Worm (Caenorhabditis elegans) whole organism, L4/young adult: ENCODE measurements around the gene lst-6.

Source experiments
- W03F9.2 ChIP-seq: fragments of 150-350 bp; optimal IDR thresholded peaks from 2 replicates; lab custom pipeline; 2014; ENCODE audit warnings: missing biosample characterization, missing genetic modification characterization
- dao-5 ChIP-seq: sonication (generic microtip); optimal IDR thresholded peaks from 2 replicates; lab custom pipeline; 2016; ENCODE audit warnings: missing genotype, missing genetic modification characterization, moderate library complexity, missing compliant biosample characterization
- him-1 ChIP-seq: sonication (generic microtip); optimal IDR thresholded peaks from 2 replicates; lab custom pipeline; 2016; ENCODE audit warnings: missing genotype, missing genetic modification reagents, missing genetic modification characterization, missing compliant biosample characterization

The lst-6 gene

DNA sequence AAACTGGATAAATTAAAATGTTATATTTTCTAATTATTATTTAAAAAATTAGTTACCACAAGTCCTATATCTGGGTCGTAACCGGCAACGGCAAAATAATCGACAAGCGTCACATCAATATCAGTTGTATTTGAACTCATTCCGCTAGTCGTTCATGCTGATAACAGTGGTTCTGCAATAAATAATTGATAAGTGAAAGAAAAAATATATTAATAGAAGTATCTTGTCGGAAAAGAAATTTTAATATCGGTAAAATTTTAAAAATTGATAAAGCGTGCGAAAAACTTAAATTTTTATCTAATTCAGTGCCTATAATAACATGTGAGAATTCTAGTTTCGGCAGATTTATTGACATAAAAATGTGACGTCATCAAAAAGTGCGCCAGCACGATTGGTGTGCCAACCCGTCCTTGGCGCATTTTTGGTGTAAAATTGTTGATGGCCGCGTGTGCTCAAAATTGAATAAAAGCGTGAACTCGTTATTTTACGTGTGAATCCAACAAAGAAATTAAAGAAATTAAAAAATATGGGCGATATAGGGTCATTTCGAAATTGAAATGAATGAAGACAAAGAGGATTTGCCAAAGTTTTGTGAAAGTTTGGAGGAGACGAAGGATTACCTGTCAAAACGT is at the start of gene lst-6, which contains the start of gene lst-5:
Gene lst-6 (minus strand): TSS at position 140 of the 632 bp plus-strand sequence.
Gene lst-5 (plus strand): TSS at position 544 of the 632 bp plus-strand sequence.
- TF ChIP-seq him-1 (tag; lab: Kevin White, UChicago) (no peak), dao-5 (tag; lab: Kevin White, UChicago) (no peak), W03F9.2 (tag; lab: Kevin White, UChicago) (no peak)

- TF ChIP-seq dao-5 (tag; lab: Kevin White, UChicago) = no peak
- no peak for TF ChIP-seq W03F9.2 (tag; lab: Kevin White, UChicago)
These were observed 48.1 kb upstream of the lst-6 start for ce11 chrII:7070434-7070833.

ce11 chrII:7069866-7070265 is 47.6 kb upstream of the lst-6 start, which contains the start of gene him-14:
TSS of gene him-14 (minus strand) at chrII:7069966.
- TF ChIP-seq W03F9.2 (tag; lab: Kevin White, UChicago) = no peak
- TF ChIP-seq him-1 (tag; lab: Kevin White, UChicago) = no peak
- TF ChIP-seq dao-5 (tag; lab: Kevin White, UChicago) = no peak

DNA sequence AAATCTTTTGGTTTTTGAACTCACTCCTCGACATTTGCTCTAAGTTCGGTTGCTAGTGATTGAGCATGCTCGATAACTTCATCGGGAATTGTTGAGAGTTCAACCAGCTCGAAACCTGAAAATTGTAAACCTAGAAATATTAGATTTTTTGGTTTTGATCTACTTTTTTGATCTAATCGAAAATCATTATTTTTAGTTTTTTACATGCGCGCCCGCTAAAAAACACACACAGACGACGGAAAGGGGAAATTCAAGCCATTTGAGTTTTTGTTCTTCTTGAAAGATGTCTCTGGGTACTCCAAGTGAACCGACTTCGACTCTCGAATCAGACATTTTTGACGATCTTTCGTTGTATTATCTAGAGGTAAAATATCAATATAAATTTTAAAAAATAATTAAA is 43.1 kb upstream of the lst-6 start, which contains the start of gene nos-2:
Gene nos-2 (plus strand): TSS at position 228 of the 400 bp plus-strand sequence.
- TF ChIP-seq W03F9.2 (tag; lab: Kevin White, UChicago) = no peak
- TF ChIP-seq him-1 (tag; lab: Kevin White, UChicago) = no peak
- TF ChIP-seq dao-5 (tag; lab: Kevin White, UChicago) = no peak

DNA sequence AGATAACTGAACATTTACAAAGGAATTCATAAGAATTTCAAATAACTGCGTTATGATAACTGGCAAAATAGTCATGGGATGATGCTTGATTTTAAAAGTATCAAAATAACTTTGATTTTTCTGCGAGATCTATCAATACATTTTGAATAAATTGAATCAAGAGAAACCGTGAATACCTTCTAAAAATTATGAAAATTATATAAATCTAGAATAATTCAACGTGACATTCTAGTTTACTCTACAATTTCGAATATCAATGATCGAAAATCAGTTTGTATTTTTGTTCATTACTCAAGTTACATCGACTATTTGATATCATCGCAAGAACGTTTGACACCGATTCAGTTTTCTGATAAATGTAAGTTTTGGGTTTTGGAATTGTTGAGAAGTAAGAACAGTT is 39.4 kb upstream of the lst-6 start, which contains the start of gene acs-6:
Gene acs-6 (plus strand): TSS at position 301 of the 400 bp plus-strand sequence.
- TF ChIP-seq dao-5 (tag; lab: Kevin White, UChicago) (no peak), W03F9.2 (tag; lab: Kevin White, UChicago) (no peak), him-1 (tag; lab: Kevin White, UChicago) (no peak)

DNA sequence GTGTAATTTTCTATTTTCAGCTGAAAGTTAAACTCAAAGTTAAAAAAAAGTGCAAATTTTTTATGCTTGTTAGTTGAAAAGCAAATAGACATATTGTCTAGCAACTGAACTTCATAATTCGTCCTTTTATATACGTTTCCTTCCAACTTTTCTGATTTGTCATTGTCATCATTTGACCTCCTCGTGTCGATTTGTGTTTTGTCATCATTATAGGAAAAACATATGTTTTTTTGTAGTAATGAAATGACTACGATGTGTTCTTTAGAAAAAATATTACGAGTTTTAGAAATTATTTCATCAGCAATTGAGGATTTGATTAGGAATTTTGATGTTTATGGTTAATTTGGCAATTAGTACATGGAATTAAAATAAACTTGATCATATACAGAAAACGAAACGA is 38.5 kb upstream of the lst-6 start:
- no peak for TF ChIP-seq him-1 (tag; lab: Kevin White, UChicago)

- TF ChIP-seq him-1 (tag; lab: Kevin White, UChicago) = no peak
- TF ChIP-seq dao-5 (tag; lab: Kevin White, UChicago) = no peak
- TF ChIP-seq W03F9.2 (tag; lab: Kevin White, UChicago) = no peak
These were observed 37.9 kb upstream of the lst-6 start for ce11 chrII:7060202-7060601.

DNA sequence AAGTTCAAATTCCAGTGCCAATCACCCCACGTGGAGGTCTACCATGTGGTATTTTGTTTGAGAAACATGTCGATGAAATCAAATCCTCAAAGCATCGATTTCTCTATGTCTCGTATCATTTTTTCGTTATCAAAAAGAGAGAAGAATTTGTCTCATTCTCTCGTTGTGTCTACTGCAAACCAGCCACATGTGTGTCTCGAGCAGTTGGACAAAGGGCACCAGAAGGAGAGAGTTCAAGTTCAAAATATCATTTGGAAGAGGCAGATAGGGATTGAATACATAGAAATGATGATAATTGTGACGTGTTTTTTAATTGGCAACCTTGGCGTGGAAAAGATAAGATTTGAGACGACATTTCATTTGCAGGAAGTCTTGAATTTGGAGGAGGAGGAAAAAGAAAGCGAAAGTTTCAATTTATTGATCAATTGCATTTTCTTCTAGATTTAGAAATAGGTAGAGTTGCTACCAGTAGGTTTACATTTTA is 37.0 kb upstream of the lst-6 start:
- TF ChIP-seq him-1 (tag; lab: Kevin White, UChicago) = no peak
- no peak for TF ChIP-seq dao-5 (tag; lab: Kevin White, UChicago)
- peak; percentile 21 for TF ChIP-seq W03F9.2 (tag; lab: Kevin White, UChicago)

ce11 chrII:7057860-7058259 is 35.6 kb upstream of the lst-6 start, which contains the start of gene cth-2:
TSS of gene cth-2 (minus strand) at chrII:7057960.
- TF ChIP-seq dao-5 (tag; lab: Kevin White, UChicago) = no peak
- TF ChIP-seq W03F9.2 (tag; lab: Kevin White, UChicago) = no peak
- no peak for TF ChIP-seq him-1 (tag; lab: Kevin White, UChicago)

ce11 chrII:7056328-7056727 is 34.0 kb upstream of the lst-6 start:
- TF ChIP-seq dao-5 (tag; lab: Kevin White, UChicago) (no peak), him-1 (tag; lab: Kevin White, UChicago) (no peak), W03F9.2 (tag; lab: Kevin White, UChicago) (no peak)

ce11 chrII:7054987-7055386 is 32.7 kb upstream of the lst-6 start, which contains the start of gene ZK1127.3:
TSS of gene ZK1127.3 (plus strand) at chrII:7055287.
- TF ChIP-seq dao-5 (tag; lab: Kevin White, UChicago) (no peak), him-1 (tag; lab: Kevin White, UChicago) (no peak), W03F9.2 (tag; lab: Kevin White, UChicago) (no peak)

ce11 chrII:7053649-7054048 is 31.3 kb upstream of the lst-6 start, which contains the start of gene ZK1127.4:
TSS of gene ZK1127.4 (plus strand) at chrII:7053949.
- TF ChIP-seq him-1 (tag; lab: Kevin White, UChicago) (no peak), dao-5 (tag; lab: Kevin White, UChicago) (no peak), W03F9.2 (tag; lab: Kevin White, UChicago) (no peak)

DNA sequence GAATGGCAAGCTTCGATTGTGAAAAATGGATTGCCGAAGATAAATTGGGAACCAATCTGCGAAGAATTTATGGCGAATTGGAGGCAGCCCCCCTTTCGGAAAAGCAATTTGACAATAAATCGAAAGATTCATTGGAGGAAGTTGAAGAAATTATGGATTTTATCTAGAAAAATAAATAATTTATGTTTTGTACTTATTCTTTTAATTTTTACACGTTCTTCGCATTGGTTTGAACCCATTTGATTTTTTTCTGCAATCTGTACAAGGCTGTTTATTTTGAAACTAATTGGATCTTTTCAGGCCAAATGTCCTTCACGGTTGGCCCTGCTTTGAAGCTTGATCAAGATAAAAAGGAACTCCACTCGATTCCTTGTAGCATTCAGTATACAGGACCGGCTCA is 30.7 kb upstream of the lst-6 start, which contains the start of gene ZK1127.13:
Gene ZK1127.13 (plus strand): TSS at position 301 of the 400 bp plus-strand sequence.
- no peak for TF ChIP-seq him-1 (tag; lab: Kevin White, UChicago)
- no peak for TF ChIP-seq dao-5 (tag; lab: Kevin White, UChicago)
- no peak for TF ChIP-seq W03F9.2 (tag; lab: Kevin White, UChicago)

DNA sequence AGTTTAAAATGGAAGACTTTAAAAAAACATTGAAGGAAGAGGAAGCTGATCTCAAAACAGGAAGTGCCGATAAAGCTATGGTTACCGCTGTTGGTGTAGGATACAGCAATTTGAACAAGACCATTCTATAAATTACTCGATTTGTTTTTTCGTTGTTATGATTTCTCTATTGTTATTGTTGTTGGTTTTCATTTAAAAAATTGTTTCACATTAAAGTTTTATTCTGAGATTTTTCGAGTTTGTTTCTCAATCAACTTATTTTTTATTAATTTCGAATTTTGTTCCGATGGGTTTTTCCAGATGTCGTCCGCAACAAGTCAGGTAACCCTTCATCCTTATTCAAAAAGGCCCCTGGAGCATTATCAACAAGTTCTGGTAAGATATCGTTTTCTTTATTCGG is 29.5 kb upstream of the lst-6 start, which contains the start of gene ZK1127.12:
Gene ZK1127.12 (plus strand): TSS at position 301 of the 400 bp plus-strand sequence.
- no peak for TF ChIP-seq W03F9.2 (tag; lab: Kevin White, UChicago)
- TF ChIP-seq dao-5 (tag; lab: Kevin White, UChicago) = no peak
